Worm (Caenorhabditis elegans) whole organism, L3 larva: ENCODE results near the gene str-4.

Experiments used
- aly-2 ChIP-seq: fragments of 150-350 bp; optimal IDR thresholded peaks from 2 replicates; lab custom pipeline; 2014; ENCODE audit warnings: missing biosample characterization, missing genetic modification characterization
- ama-1 ChIP-seq: fragments of 150-350 bp; optimal IDR thresholded peaks from 2 replicates; lab custom pipeline; 2018
- elt-3 ChIP-seq, 3 experiments: fragments of 150-350 bp in 1 of 3; sonication (generic microtip) in 2 of 3; optimal IDR thresholded peaks; 2 replicates in 2 of 3; 4 replicates in 1 of 3; lab custom pipeline; 2014 to 2017; ENCODE audit warnings: missing biosample characterization in 3 of 3, missing genetic modification characterization in 3 of 3
- nhr-11 ChIP-seq: fragments of 150-350 bp; optimal IDR thresholded peaks from 2 replicates; lab custom pipeline; 2014; ENCODE audit warnings: missing biosample characterization, missing genetic modification characterization
- tbx-2 ChIP-seq: sonication (generic microtip); optimal IDR thresholded peaks from 2 replicates; lab custom pipeline; 2016; ENCODE audit warnings: mild to moderate bottlenecking, missing genetic modification characterization, missing compliant biosample characterization
- unc-62 ChIP-seq: fragments of 150-350 bp; sonication (generic microtip); optimal IDR thresholded peaks from 4 replicates; lab custom pipeline; 2014; ENCODE audit warnings: missing biosample characterization, missing genetic modification reagents, missing genetic modification characterization

DNA sequence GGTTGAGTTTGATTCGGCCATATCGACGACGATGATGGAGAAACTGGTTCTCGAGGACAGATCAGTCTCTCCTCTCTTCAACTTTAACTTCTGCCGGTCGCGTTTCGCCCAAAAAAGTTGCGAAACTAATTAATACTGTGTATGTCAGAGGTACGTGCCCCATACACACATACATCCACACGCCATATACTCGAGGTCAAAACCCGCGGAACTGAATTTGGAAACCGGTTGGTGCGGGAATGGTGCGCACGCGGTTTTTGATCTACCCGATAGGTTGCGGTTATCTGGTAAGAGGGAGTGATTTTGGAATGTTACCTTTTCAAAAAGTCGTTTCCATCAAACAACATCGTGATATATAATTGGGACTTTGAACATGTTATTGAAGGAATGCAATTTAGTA is 40.6 kb upstream of the str-4 start, which contains the start of gene ifbp-1:
- TF ChIP-seq tbx-2 (peak; percentile 16), ama-1 (lab: Kevin White, UChicago) (no peak), unc-62 (no peak), elt-3 (tag; optimal IDR thresholded peaks at IDR 0.05; lab: Kevin White, UChicago) (peak in 1 of 3 experiments; percentile 67), nhr-11 (no peak), aly-2 (tag; lab: Kevin White, UChicago) (no peak)
